Worm (Caenorhabditis elegans): ENCODE measurements around the gene C16D2.3.

C16D2.3 gene

ce11 chrII:9160197-9160806 lies 22.4 kb downstream of the C16D2.3 start (continued):
- TF ChIP-seq lin-15B (tag; optimal IDR thresholded peaks at IDR 0.05) = no peak
- TF ChIP-seq ceh-44 (GFP tag; IDR thresholded peaks at IDR 0.05) = no peak
- no peak for TF ChIP-seq lir-3 (tag; optimal IDR thresholded peaks at IDR 0.05)
- peak; percentile 2 for TF ChIP-seq mes-2 (tag; optimal IDR thresholded peaks at IDR 0.05; ENCODE audit: poor library complexity, severe bottlenecking)
- TF ChIP-seq hmg-1.1 (GFP tag; IDR thresholded peaks at IDR 0.05) = no peak
- no peak for TF ChIP-seq egl-43 (GFP tag; IDR thresholded peaks at IDR 0.05)
- TF ChIP-seq daf-19 (GFP tag; conservative IDR thresholded peaks at IDR 0.05) = no peak
- no peak for TF ChIP-seq sdz-12 (GFP tag; optimal IDR thresholded peaks at IDR 0.05)
- TF ChIP-seq spr-1 (tag; optimal IDR thresholded peaks at IDR 0.05) = no peak
- TF ChIP-seq Y75B8A.6 (GFP tag; IDR thresholded peaks at IDR 0.05) = no peak
- no peak for TF ChIP-seq mdt-29 (GFP tag; IDR thresholded peaks at IDR 0.05)
- no peak; the same call in 1 of the 2 replicates for TF ChIP-seq lin-1 (GFP tag; IDR thresholded peaks at IDR 0.05)
- no peak for TF ChIP-seq lin-39 (tag; optimal IDR thresholded peaks at IDR 0.05)
- TF ChIP-seq jun-1 (tag; optimal IDR thresholded peaks at IDR 0.05) = no peak
- no peak for TF ChIP-seq R02D3.7 (tag; optimal IDR thresholded peaks at IDR 0.05)
- TF ChIP-seq nhr-237 (tag; optimal IDR thresholded peaks at IDR 0.05) = no peak
- TF ChIP-seq egl-27 (tag; optimal IDR thresholded peaks at IDR 0.05) = no peak
- TF ChIP-seq Y48G9A.11 (GFP tag; IDR thresholded peaks at IDR 0.05) = no peak
- peak; percentile 20 for TF ChIP-seq cey-2 (tag; optimal IDR thresholded peaks at IDR 0.05; ENCODE audit: borderline replicate concordance, insufficient read depth)
- TF ChIP-seq lin-13 (GFP tag; optimal IDR thresholded peaks at IDR 0.05) = no peak
- TF ChIP-seq F49E8.2 (tag; optimal IDR thresholded peaks at IDR 0.05; ENCODE audit: borderline replicate concordance) = no peak
- TF ChIP-seq rbr-2 (tag; optimal IDR thresholded peaks at IDR 0.05) = no peak
- TF ChIP-seq nhr-42 (GFP tag; IDR thresholded peaks at IDR 0.05) = no peak
- TF ChIP-seq nhr-10 (tag; optimal IDR thresholded peaks at IDR 0.05) = no peak
- TF ChIP-seq daf-12 (tag; optimal IDR thresholded peaks at IDR 0.05) = no peak
- TF ChIP-seq ceh-82 (tag; optimal IDR thresholded peaks at IDR 0.05) = no peak
- no peak for TF ChIP-seq dmd-8 (GFP tag; IDR thresholded peaks at IDR 0.05)
- no peak for TF ChIP-seq Y105C5A.15 (GFP tag; IDR thresholded peaks at IDR 0.05)
- no peak for TF ChIP-seq zfp-2 (tag; optimal IDR thresholded peaks at IDR 0.05)
- no peak for TF ChIP-seq fkh-10 (GFP tag; optimal IDR thresholded peaks at IDR 0.05)
- no peak for TF ChIP-seq D1046.2 (GFP tag; IDR thresholded peaks at IDR 0.05)
- TF ChIP-seq duxl-1 (tag; optimal IDR thresholded peaks at IDR 0.05; ENCODE audit: poor library complexity) = no peak
- TF ChIP-seq nhr-76 (tag; optimal IDR thresholded peaks at IDR 0.05) = peak; percentile 35
- TF ChIP-seq ceh-28 (tag; optimal IDR thresholded peaks at IDR 0.05) = no peak
- no peak for TF ChIP-seq nhr-111 (GFP tag; optimal IDR thresholded peaks at IDR 0.05)

- TF ChIP-seq lin-1 (GFP tag; IDR thresholded peaks at IDR 0.05) = no peak
- TF ChIP-seq aha-1 (tag) = peak; percentile 84
- TF ChIP-seq F10B5.3 (tag; optimal IDR thresholded peaks at IDR 0.05) = no peak
- no peak for TF ChIP-seq Y105C5A.15 (GFP tag; IDR thresholded peaks at IDR 0.05)
- peak; percentile 42 for TF ChIP-seq dmd-6 (GFP tag; IDR thresholded peaks at IDR 0.05)
- TF ChIP-seq nhr-48 (tag; optimal IDR thresholded peaks at IDR 0.05) = peak; percentile 15
Measured at ce11 chrII:9161023-9161422, 23.1 kb downstream of the C16D2.3 start, which contains the start of gene rhy-1. rhy-1 (plus strand) TSS chrII:9161379.

- peak in 1 of 2 experiments; percentile 38 for TF ChIP-seq hif-1 (tag; optimal IDR thresholded peaks at IDR 0.05)
- TF ChIP-seq pqm-1 (tag; optimal IDR thresholded peaks at IDR 0.05) = no peak
- no peak for TF ChIP-seq ceh-82 (tag; optimal IDR thresholded peaks at IDR 0.05)
- TF ChIP-seq F37D6.2 (tag; optimal IDR thresholded peaks at IDR 0.05) = no peak
- TF ChIP-seq nhr-42 (GFP tag; IDR thresholded peaks at IDR 0.05) = no peak
- no peak for TF ChIP-seq unc-130 (GFP tag; optimal IDR thresholded peaks at IDR 0.05)
- no peak for TF ChIP-seq daf-12 (tag; optimal IDR thresholded peaks at IDR 0.05)
- TF ChIP-seq lin-38 (GFP tag; IDR thresholded peaks at IDR 0.05) = 0 out of 2 replicates have a peak, but pooled peaks have one; percentile 8
- no peak for TF ChIP-seq tag-97 (GFP tag; IDR thresholded peaks at IDR 0.05)
- TF ChIP-seq daf-16 (GFP tag; optimal IDR thresholded peaks at IDR 0.05) = no peak
- TF ChIP-seq daf-16 (tag; optimal IDR thresholded peaks at IDR 0.05) = no peak
Measured at ce11 chrII:9163348-9163747, 25.4 kb downstream of the C16D2.3 start.
